Fruit fly (Drosophila melanogaster) whole organism, pupa: ENCODE measurements around the gene CG42375.

ENCODE experiments used
- CG10348 ChIP-seq: fragments of 200-800 bp; sonication (Bioruptor generic); IDR thresholded peaks from 2 replicates; pipeline ENCODE4 v1.3.6; 2022; ENCODE audit warnings: missing biosample characterization, missing genetic modification characterization
- CG14655 ChIP-seq: fragments of 200-800 bp; sonication (Bioruptor generic); optimal IDR thresholded peaks from 3 replicates; lab custom pipeline; 2017; ENCODE audit warnings: mild to moderate bottlenecking, missing biosample characterization, missing genetic modification reagents, missing genetic modification characterization
- CG15710 ChIP-seq: fragments of 200-800 bp; sonication (Bioruptor generic); optimal IDR thresholded peaks from 2 replicates; lab custom pipeline; 2018; ENCODE audit warnings: missing biosample characterization, mild to moderate bottlenecking, missing genetic modification characterization, moderate library complexity
- CG8159 ChIP-seq: fragments of 200-800 bp; sonication (Bioruptor generic); optimal IDR thresholded peaks from 3 replicates; lab custom pipeline; 2018; ENCODE audit warnings: missing biosample characterization, mild to moderate bottlenecking, missing genetic modification characterization, moderate library complexity
- CG9948 ChIP-seq: fragments of 200-800 bp; sonication (Bioruptor generic); optimal IDR thresholded peaks from 2 replicates; lab custom pipeline; 2018; ENCODE audit warnings: missing biosample characterization, mild to moderate bottlenecking, missing genetic modification characterization, moderate library complexity
- EcR ChIP-seq: fragments of 200-800 bp; sonication (Bioruptor generic); optimal IDR thresholded peaks from 3 replicates; lab custom pipeline; 2019; ENCODE audit warnings: missing biosample characterization, missing genetic modification characterization, mild to moderate bottlenecking, moderate library complexity, missing genetic modification reagents
- Pif1B ChIP-seq: fragments of 200-800 bp; sonication (Bioruptor generic); optimal IDR thresholded peaks from 3 replicates; lab custom pipeline; 2016; ENCODE audit warnings: missing biosample characterization, missing genetic modification characterization
- gl ChIP-seq: fragments of 200-800 bp; sonication (Bioruptor generic); optimal IDR thresholded peaks from 2 replicates; lab custom pipeline; 2018; ENCODE audit warnings: missing biosample characterization, mild to moderate bottlenecking, missing genetic modification characterization

dm6 chr3R:13819037-13819436, 39.6 kb downstream of the CG42375 start:
- TF ChIP-seq CG9948 (tag; lab: Kevin White, UChicago): no peak
- no peak for TF ChIP-seq gl (tag; lab: Kevin White, UChicago)
- no peak for TF ChIP-seq Pif1B (GFP tag; lab: Kevin White, UChicago)
- no peak for TF ChIP-seq CG8159
- no peak for TF ChIP-seq CG10348 (GFP tag; lab: Robert Waterston, UW)
- no peak for TF ChIP-seq CG15710
- no peak for TF ChIP-seq EcR
- no peak for TF ChIP-seq CG14655 (GFP tag; lab: Kevin White, UChicago)
